Worm (Caenorhabditis elegans): ENCODE measurements around the gene C27D8.2.
A peak's percentile ranks its signal among the peaks of the same experiment; 100 is the strongest.

C27D8.2 gene

ce11 chrIV:12725228-12725627 is 14.2 kb downstream of the C27D8.2 start:
- TF ChIP-seq flh-1 (GFP tag; optimal IDR thresholded peaks at IDR 0.05), result no peak
- TF ChIP-seq tbx-8 (GFP tag; optimal IDR thresholded peaks at IDR 0.05), result no peak
- TF ChIP-seq elt-1 (tag; optimal IDR thresholded peaks at IDR 0.05; ENCODE audit: borderline replicate concordance, insufficient read depth), result no peak
- no peak for TF ChIP-seq mls-2 (tag; optimal IDR thresholded peaks at IDR 0.05)
- no peak for TF ChIP-seq drap-1 (GFP tag; optimal IDR thresholded peaks at IDR 0.05)
- no peak for TF ChIP-seq ham-2 (GFP tag; optimal IDR thresholded peaks at IDR 0.05)
- TF ChIP-seq ceh-39 (tag; optimal IDR thresholded peaks at IDR 0.05), result no peak
- no peak for TF ChIP-seq unc-62 (GFP tag; optimal IDR thresholded peaks at IDR 0.05)
- TF ChIP-seq snpc-4 (tag; optimal IDR thresholded peaks at IDR 0.05), result no peak

- TF ChIP-seq unc-120 (tag; optimal IDR thresholded peaks at IDR 0.05; ENCODE audit: poor library complexity, severe bottlenecking) (no peak), bed-3 (GFP tag; optimal IDR thresholded peaks at IDR 0.05) (no peak), M03D4.4 (tag; optimal IDR thresholded peaks at IDR 0.05) (no peak), nhr-12 (tag; optimal IDR thresholded peaks at IDR 0.05) (no peak)
Measured at ce11 chrIV:12725925-12726324, 14.9 kb downstream of the C27D8.2 start.

- TF ChIP-seq sptf-1 (tag; optimal IDR thresholded peaks at IDR 0.05), result no peak
- no peak for TF ChIP-seq elt-1 (tag; optimal IDR thresholded peaks at IDR 0.05; ENCODE audit: borderline replicate concordance, insufficient read depth)
- no peak for TF ChIP-seq snpc-4 (tag; optimal IDR thresholded peaks at IDR 0.05)
- no peak for TF ChIP-seq flh-1 (GFP tag; optimal IDR thresholded peaks at IDR 0.05)
- TF ChIP-seq unc-39 (tag; optimal IDR thresholded peaks at IDR 0.05), result no peak
- no peak for TF ChIP-seq nhr-28 (tag; optimal IDR thresholded peaks at IDR 0.05)
- TF ChIP-seq sem-2 (GFP tag; optimal IDR thresholded peaks at IDR 0.05), result no peak
- TF ChIP-seq elt-3 (tag; optimal IDR thresholded peaks at IDR 0.05), result no peak
- TF ChIP-seq mab-5 (tag; optimal IDR thresholded peaks at IDR 0.05), result no peak
- no peak for TF ChIP-seq pha-4 (tag; optimal IDR thresholded peaks at IDR 0.05)
- TF ChIP-seq tbx-8 (GFP tag; optimal IDR thresholded peaks at IDR 0.05), result no peak
- no peak for TF ChIP-seq bed-3 (GFP tag; optimal IDR thresholded peaks at IDR 0.05)
- no peak for TF ChIP-seq M03D4.4 (tag; optimal IDR thresholded peaks at IDR 0.05)
Measured at ce11 chrIV:12728162-12728561, 17.1 kb downstream of the C27D8.2 start.

DNA sequence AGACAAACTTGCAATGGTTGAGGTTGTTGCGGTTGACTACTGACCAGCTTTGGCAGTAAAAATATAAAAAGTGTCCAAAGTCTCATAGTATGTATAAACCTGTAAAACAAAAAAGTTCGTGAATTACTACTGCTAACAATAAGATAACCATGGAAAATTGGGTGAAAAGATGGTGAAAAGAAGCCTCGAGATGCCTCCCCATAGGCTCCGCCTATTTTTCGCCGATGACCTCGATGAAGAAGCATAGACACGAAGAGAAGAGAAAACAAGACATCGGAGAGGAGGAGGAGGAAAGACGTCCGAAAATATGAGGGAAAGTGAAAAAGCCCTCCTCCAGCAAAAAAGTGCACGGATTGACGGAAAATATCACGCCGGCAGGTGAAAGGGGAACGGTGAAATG is 30.4 kb downstream of the C27D8.2 start, which contains the start of gene T23F6.5:
Gene T23F6.5, minus strand, starts transcription at position 101 of the 400 bp plus-strand sequence.
- TF ChIP-seq blmp-1 (tag; optimal IDR thresholded peaks at IDR 0.05) (peak; percentile 29), pha-4 (tag; optimal IDR thresholded peaks at IDR 0.05) (no peak), tbx-8 (GFP tag; optimal IDR thresholded peaks at IDR 0.05) (no peak), unc-62 (GFP tag; optimal IDR thresholded peaks at IDR 0.05) (no peak), elt-1 (tag; optimal IDR thresholded peaks at IDR 0.05; ENCODE audit: borderline replicate concordance, insufficient read depth) (no peak), flh-1 (GFP tag; optimal IDR thresholded peaks at IDR 0.05) (no peak), mab-5 (tag; optimal IDR thresholded peaks at IDR 0.05) (no peak)

DNA sequence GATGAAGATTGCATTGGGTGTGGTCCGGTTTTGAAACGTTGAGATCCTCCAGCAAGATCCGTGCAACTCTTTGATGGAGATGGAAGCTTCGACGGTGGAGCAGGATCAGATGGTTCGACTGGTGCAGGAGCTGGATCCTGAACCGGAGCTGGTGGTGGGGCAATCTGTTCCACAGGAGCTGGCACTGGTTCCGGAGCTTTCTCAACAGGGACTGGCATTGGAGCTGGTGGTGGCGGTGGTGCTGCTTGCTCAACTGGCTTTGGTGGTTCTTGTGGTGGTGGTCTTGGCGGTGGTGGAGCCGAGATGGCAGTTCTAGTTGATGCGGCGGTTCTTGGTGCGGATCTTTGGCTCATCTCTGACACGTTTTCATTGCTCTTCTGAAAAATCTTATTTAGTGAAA is 32.7 kb downstream of the C27D8.2 start:
- TF ChIP-seq unc-120 (tag; optimal IDR thresholded peaks at IDR 0.05; ENCODE audit: poor library complexity, severe bottlenecking) (no peak), cnd-1 (tag; optimal IDR thresholded peaks at IDR 0.05) (no peak), mab-5 (tag; optimal IDR thresholded peaks at IDR 0.05) (no peak), mep-1 (tag; optimal IDR thresholded peaks at IDR 0.05) (no peak), sem-2 (GFP tag; optimal IDR thresholded peaks at IDR 0.05) (no peak), bed-3 (GFP tag; optimal IDR thresholded peaks at IDR 0.05) (no peak)

- TF ChIP-seq bed-3 (GFP tag; optimal IDR thresholded peaks at IDR 0.05) (no peak), M03D4.4 (tag; optimal IDR thresholded peaks at IDR 0.05) (no peak), ces-1 (GFP tag; optimal IDR thresholded peaks at IDR 0.05) (no peak), elt-1 (tag; optimal IDR thresholded peaks at IDR 0.05; ENCODE audit: borderline replicate concordance, insufficient read depth) (no peak), sptf-1 (tag; optimal IDR thresholded peaks at IDR 0.05) (no peak), ceh-39 (tag; optimal IDR thresholded peaks at IDR 0.05) (no peak), zip-8 (tag; optimal IDR thresholded peaks at IDR 0.05) (no peak), flh-1 (GFP tag; optimal IDR thresholded peaks at IDR 0.05) (no peak), mls-2 (tag; optimal IDR thresholded peaks at IDR 0.05) (no peak), ceh-43 (GFP tag; optimal IDR thresholded peaks at IDR 0.05) (no peak), cnd-1 (tag; optimal IDR thresholded peaks at IDR 0.05) (no peak), unc-62 (GFP tag; optimal IDR thresholded peaks at IDR 0.05) (no peak), hlh-1 (tag; optimal IDR thresholded peaks at IDR 0.05) (no peak), elt-3 (tag; optimal IDR thresholded peaks at IDR 0.05) (no peak), nhr-28 (tag; optimal IDR thresholded peaks at IDR 0.05) (no peak), ztf-11 (tag; optimal IDR thresholded peaks at IDR 0.05) (no peak), mab-5 (tag; optimal IDR thresholded peaks at IDR 0.05) (no peak)
Measured at ce11 chrIV:12744713-12745112, 33.7 kb downstream of the C27D8.2 start, which contains the start of gene C36H8.1. TSS of gene C36H8.1 (minus strand) at chrIV:12744813.

All from whole organism, mixed stage, embryonic.